Fruit fly (Drosophila melanogaster) whole organism: ENCODE measurements around the gene Upf2.

Experiments
- CG8478 ChIP-seq: fragments of >200 bp; optimal IDR thresholded peaks from 2 replicates; lab custom pipeline; 2018; ENCODE audit warnings: inconsistent platforms
- Dll ChIP-seq: fragments of >200 bp; optimal IDR thresholded peaks from 2 replicates; lab custom pipeline; 2017
- EcR ChIP-seq, 2 experiments: fragments of >200 bp; optimal IDR thresholded peaks; 2 replicates each; lab custom pipeline; 2017; ENCODE audit warnings: missing biosample characterization in 2 of 2, missing genetic modification characterization in 2 of 2, missing genetic modification reagents in 2 of 2
- pan ChIP-seq: fragments of >200 bp; optimal IDR thresholded peaks from 2 replicates; lab custom pipeline; 2017
- psq ChIP-seq: fragments of >200 bp; optimal IDR thresholded peaks from 2 replicates; lab custom pipeline; 2017
- usp ChIP-seq: fragments of >200 bp; optimal IDR thresholded peaks from 2 replicates; lab custom pipeline; 2017; ENCODE audit warnings: missing biosample characterization, missing genetic modification characterization, mixed read lengths

The Upf2 gene

dm6 chrX:8075300-8075927 lies at the start of gene Upf2, which contains the start of gene CG1571:
Upf2 (minus strand) TSS chrX:8075466.
CG1571 (plus strand) TSS chrX:8075877.
- TF ChIP-seq pan: no peak
- no peak for TF ChIP-seq psq (lab: Kevin White, UChicago)
- no peak for TF ChIP-seq EcR (GFP tag; optimal IDR thresholded peaks at IDR 0.05; lab: Kevin White, UChicago)
- no peak for TF ChIP-seq CG8478 (lab: Kevin White, UChicago)
- no peak for TF ChIP-seq Dll
- TF ChIP-seq usp (GFP tag; lab: Kevin White, UChicago): no peak

dm6 chrX:8122834-8123233 lies 47.6 kb upstream of the Upf2 start:
- TF ChIP-seq pan (no peak), usp (GFP tag; lab: Kevin White, UChicago) (no peak), CG8478 (lab: Kevin White, UChicago) (no peak), EcR (GFP tag; optimal IDR thresholded peaks at IDR 0.05; lab: Kevin White, UChicago) (no peak), psq (lab: Kevin White, UChicago) (no peak), Dll (no peak)

- TF ChIP-seq Dll (no peak), pan (no peak), EcR (GFP tag; optimal IDR thresholded peaks at IDR 0.05; lab: Kevin White, UChicago) (no peak), psq (lab: Kevin White, UChicago) (no peak), usp (GFP tag; lab: Kevin White, UChicago) (no peak), CG8478 (lab: Kevin White, UChicago) (no peak)
Measured at dm6 chrX:8120939-8121338, 45.7 kb upstream of the Upf2 start, which contains the start of gene CG2260. CG2260 (minus strand) TSS chrX:8121147.

- no peak for TF ChIP-seq psq (lab: Kevin White, UChicago)
- TF ChIP-seq usp (GFP tag; lab: Kevin White, UChicago): no peak
- no peak for TF ChIP-seq pan
- TF ChIP-seq CG8478 (lab: Kevin White, UChicago): no peak
- TF ChIP-seq EcR (GFP tag; optimal IDR thresholded peaks at IDR 0.05; lab: Kevin White, UChicago): no peak
- TF ChIP-seq Dll: no peak
Measured at dm6 chrX:8116813-8117212, 41.5 kb upstream of the Upf2 start, which contains the start of gene CG1575. CG1575 (plus strand) TSS chrX:8117012.

- TF ChIP-seq psq (lab: Kevin White, UChicago) (no peak), Dll (no peak), CG8478 (lab: Kevin White, UChicago) (no peak), usp (GFP tag; lab: Kevin White, UChicago) (no peak), EcR (GFP tag; optimal IDR thresholded peaks at IDR 0.05; lab: Kevin White, UChicago) (no peak), pan (no peak)
Measured at dm6 chrX:8115717-8116311, 40.5 kb upstream of the Upf2 start, which contains the start of gene Gclc. Gclc (minus strand) TSS chrX:8116147.

dm6 chrX:8115343-8115676 lies 40.0 kb upstream of the Upf2 start:
- TF ChIP-seq Dll: no peak
- TF ChIP-seq psq (lab: Kevin White, UChicago): no peak
- TF ChIP-seq pan: no peak
- TF ChIP-seq EcR (GFP tag; optimal IDR thresholded peaks at IDR 0.05; lab: Kevin White, UChicago): no peak
- TF ChIP-seq usp (GFP tag; lab: Kevin White, UChicago): no peak
- TF ChIP-seq CG8478 (lab: Kevin White, UChicago): no peak

dm6 chrX:8114476-8115342 lies 39.4 kb upstream of the Upf2 start:
- TF ChIP-seq EcR (GFP tag; optimal IDR thresholded peaks at IDR 0.05; lab: Kevin White, UChicago) (no peak), Dll (no peak), usp (GFP tag; lab: Kevin White, UChicago) (no peak), CG8478 (lab: Kevin White, UChicago) (no peak), psq (lab: Kevin White, UChicago) (no peak), pan (no peak)

- no peak for TF ChIP-seq CG8478 (lab: Kevin White, UChicago)
Measured at dm6 chrX:8113386-8114279, 38.4 kb upstream of the Upf2 start.

dm6 chrX:8112715-8113114 lies 37.4 kb upstream of the Upf2 start:
- TF ChIP-seq pan: no peak
- TF ChIP-seq Dll: no peak
- no peak for TF ChIP-seq psq (lab: Kevin White, UChicago)
- TF ChIP-seq EcR (GFP tag; optimal IDR thresholded peaks at IDR 0.05; lab: Kevin White, UChicago): no peak
- TF ChIP-seq CG8478 (lab: Kevin White, UChicago): no peak
- TF ChIP-seq usp (GFP tag; lab: Kevin White, UChicago): no peak

- TF ChIP-seq usp (GFP tag; lab: Kevin White, UChicago) (no peak), CG8478 (lab: Kevin White, UChicago) (no peak), psq (lab: Kevin White, UChicago) (no peak), Dll (no peak), EcR (GFP tag; optimal IDR thresholded peaks at IDR 0.05; lab: Kevin White, UChicago) (no peak), pan (no peak)
Measured at dm6 chrX:8110984-8111383, 35.7 kb upstream of the Upf2 start.

- TF ChIP-seq usp (GFP tag; lab: Kevin White, UChicago): no peak
- no peak for TF ChIP-seq pan
- no peak for TF ChIP-seq Dll
- TF ChIP-seq EcR (GFP tag; optimal IDR thresholded peaks at IDR 0.05; lab: Kevin White, UChicago): no peak
- TF ChIP-seq CG8478 (lab: Kevin White, UChicago): no peak
- no peak for TF ChIP-seq psq (lab: Kevin White, UChicago)
Measured at dm6 chrX:8107936-8108335, 32.7 kb upstream of the Upf2 start.
